Fruit fly (Drosophila melanogaster): ENCODE results near the gene CG11964.

The CG11964 gene

dm6 chr3R:8960329-8960728 is 15.5 kb upstream of the CG11964 start (continued):
- no peak for TF ChIP-seq B-H2 (GFP tag; optimal IDR thresholded peaks at IDR 0.05)
- TF ChIP-seq CG6689 (GFP tag; IDR thresholded peaks at IDR 0.05) = peak; percentile 33
- TF ChIP-seq CG2678 (tag; optimal IDR thresholded peaks at IDR 0.05) = peak; percentile 77
- TF ChIP-seq ac (GFP tag; optimal IDR thresholded peaks at IDR 0.05) = no peak
- TF ChIP-seq seq (GFP tag; IDR thresholded peaks at IDR 0.05) = peak; percentile 48; the same call in 1 of the 2 replicates
- TF ChIP-seq CG18599 (GFP tag; optimal IDR thresholded peaks at IDR 0.05) = peak; percentile 14
- no peak for TF ChIP-seq CG10321 (GFP tag; IDR thresholded peaks at IDR 0.05)
- TF ChIP-seq hkb (optimal IDR thresholded peaks at IDR 0.05) = no peak
- TF ChIP-seq hkb (GFP tag; IDR thresholded peaks at IDR 0.05) = peak; percentile 58
- peak; percentile 36 for TF ChIP-seq CG12659 (GFP tag; optimal IDR thresholded peaks at IDR 0.05)
- TF ChIP-seq ATbp (GFP tag; optimal IDR thresholded peaks at IDR 0.05) = peak; percentile 61
- no peak for TF ChIP-seq MTF-1 (GFP tag; optimal IDR thresholded peaks at IDR 0.05; ENCODE audit: borderline replicate concordance)
- peak; percentile 42; the same call in 1 of the 2 replicates for TF ChIP-seq vvl (GFP tag; IDR thresholded peaks at IDR 0.05)
- TF ChIP-seq CG8281 (tag; optimal IDR thresholded peaks at IDR 0.05) = peak; percentile 28
- TF ChIP-seq CG4404 (GFP tag; IDR thresholded peaks at IDR 0.05) = peak; percentile 26; the same call in 1 of the 2 replicates
- no peak for TF ChIP-seq tx (GFP tag; optimal IDR thresholded peaks at IDR 0.05)
- TF ChIP-seq CG4282 (GFP tag; optimal IDR thresholded peaks at IDR 0.05) = no peak
- peak; percentile 67 for TF ChIP-seq HLH3B (GFP tag; IDR thresholded peaks at IDR 0.05)
- TF ChIP-seq Hr39 (optimal IDR thresholded peaks at IDR 0.05) = no peak
- no peak for TF ChIP-seq CG12744 (GFP tag; optimal IDR thresholded peaks at IDR 0.05)
- TF ChIP-seq zf30C (GFP tag; optimal IDR thresholded peaks at IDR 0.05) = no peak
- no peak for TF ChIP-seq CG42726 (GFP tag; IDR thresholded peaks at IDR 0.05; ENCODE audit: partially characterized antibody)
- TF ChIP-seq fru (optimal IDR thresholded peaks at IDR 0.05) = no peak
- peak; percentile 48 for TF ChIP-seq CG4820 (GFP tag; optimal IDR thresholded peaks at IDR 0.05)
- peak; percentile 41 for TF ChIP-seq CG12155 (GFP tag; optimal IDR thresholded peaks at IDR 0.05)
- peak; percentile 24 for TF ChIP-seq CG1602 (GFP tag; optimal IDR thresholded peaks at IDR 0.05)
- no peak for TF ChIP-seq yki (optimal IDR thresholded peaks at IDR 0.05)
- TF ChIP-seq exex (tag; optimal IDR thresholded peaks at IDR 0.05) = no peak
- no peak for TF ChIP-seq CG15073 (GFP tag; optimal IDR thresholded peaks at IDR 0.05)
- peak; percentile 7 for TF ChIP-seq Hsf (GFP tag; optimal IDR thresholded peaks at IDR 0.05)
- peak; percentile 18 for TF ChIP-seq CG6813 (GFP tag; optimal IDR thresholded peaks at IDR 0.05)
- TF ChIP-seq H2.0 (GFP tag; IDR thresholded peaks at IDR 0.05) = peak; percentile 44
- TF ChIP-seq gsb-n (tag; optimal IDR thresholded peaks at IDR 0.05) = no peak
- no peak for TF ChIP-seq bigmax (GFP tag; optimal IDR thresholded peaks at IDR 0.05)
- TF ChIP-seq nmo (GFP tag; optimal IDR thresholded peaks at IDR 0.05) = peak; percentile 66
- TF ChIP-seq rib (GFP tag; IDR thresholded peaks at IDR 0.05) = no peak
- peak; percentile 69 for TF ChIP-seq CG8388 (GFP tag; optimal IDR thresholded peaks at IDR 0.05)
- no peak for TF ChIP-seq Med (GFP tag)
- no peak for TF ChIP-seq CG6854 (GFP tag; optimal IDR thresholded peaks at IDR 0.05)
- peak; percentile 2 for TF ChIP-seq CG12299 (tag; optimal IDR thresholded peaks at IDR 0.05)
- 0 out of 3 replicates have a peak, but pooled peaks have one; percentile 59 for TF ChIP-seq ci (GFP tag; IDR thresholded peaks at IDR 0.05)
- TF ChIP-seq pan (optimal IDR thresholded peaks at IDR 0.05) = no peak
- peak in 1 of 2 experiments; percentile 44 for TF ChIP-seq pan (GFP tag; optimal IDR thresholded peaks at IDR 0.05 in 1 of 2, IDR thresholded peaks at IDR 0.05 in 1 of 2)
- TF ChIP-seq Neu2 (GFP tag; optimal IDR thresholded peaks at IDR 0.05; ENCODE audit: borderline replicate concordance) = no peak
- peak; percentile 31; the same call in 1 of the 3 replicates for TF ChIP-seq Aef1 (GFP tag; IDR thresholded peaks at IDR 0.05)
- TF ChIP-seq Nf-YB (GFP tag; optimal IDR thresholded peaks at IDR 0.05) = peak; percentile 23
- peak; percentile 67 for TF ChIP-seq CG4424 (GFP tag; optimal IDR thresholded peaks at IDR 0.05)
- TF ChIP-seq CG4707 (GFP tag; optimal IDR thresholded peaks at IDR 0.05) = no peak
- TF ChIP-seq usp (GFP tag; optimal IDR thresholded peaks at IDR 0.05) = no peak
- TF ChIP-seq dysf (GFP tag; IDR thresholded peaks at IDR 0.05) = peak; percentile 72
- TF ChIP-seq fd96Cb (tag; optimal IDR thresholded peaks at IDR 0.05) = peak; percentile 47
- TF ChIP-seq Sox102F (GFP tag; optimal IDR thresholded peaks at IDR 0.05) = peak; percentile 85

All from whole organism, embryonic.